Worm (Caenorhabditis elegans): ENCODE results near the gene Y54G9A.7.
A peak's percentile ranks its signal among the peaks of the same experiment; 100 is the strongest.

Gene Y54G9A.7

ce11 chrII:13750128-13750527 is 24.5 kb upstream of the Y54G9A.7 start:
- no peak for TF ChIP-seq ceh-36 (tag; optimal IDR thresholded peaks at IDR 0.05)
- TF ChIP-seq hmbx-1 (tag; optimal IDR thresholded peaks at IDR 0.05): no peak
- no peak for TF ChIP-seq hmg-4 (GFP tag; optimal IDR thresholded peaks at IDR 0.05)
- no peak for TF ChIP-seq B0310.2 (tag; optimal IDR thresholded peaks at IDR 0.05)

DNA sequence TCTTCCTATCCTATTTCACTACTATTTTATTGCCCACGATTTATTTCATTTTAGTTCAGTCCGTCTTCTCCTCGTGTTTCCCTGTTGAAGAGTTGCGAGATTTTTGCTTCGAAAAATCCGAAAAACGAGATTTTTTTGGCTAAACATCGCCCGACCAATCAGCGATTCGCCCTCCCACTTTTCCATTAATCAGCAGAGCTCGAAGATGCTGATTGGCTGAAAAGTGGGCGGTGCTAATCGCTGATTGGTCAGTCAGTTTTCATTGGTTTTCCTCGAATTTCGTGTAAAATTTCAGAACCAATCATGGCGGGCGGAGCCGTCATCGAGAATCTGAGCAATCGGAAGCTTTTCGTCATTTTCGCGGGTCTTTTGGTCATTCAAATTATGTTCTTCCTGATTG is 15.8 kb upstream of the Y54G9A.7 start, which contains the start of gene mig-14:
mig-14 (plus strand) TSS at position 290 of the 400 bp plus-strand sequence.
- TF ChIP-seq tbx-11 (GFP tag; IDR thresholded peaks at IDR 0.05) (no peak), flt-1 (GFP tag; IDR thresholded peaks at IDR 0.05) (no peak), F13C5.2 (tag; optimal IDR thresholded peaks at IDR 0.05) (no peak), pes-1 (GFP tag; IDR thresholded peaks at IDR 0.05) (no peak), hnd-1 (tag; optimal IDR thresholded peaks at IDR 0.05) (no peak), ama-1 (optimal IDR thresholded peaks at IDR 0.05) (no peak), sea-1 (GFP tag; conservative IDR thresholded peaks at IDR 0.05) (no peak), hmbx-1 (tag; optimal IDR thresholded peaks at IDR 0.05) (no peak), ceh-13 (GFP tag; optimal IDR thresholded peaks at IDR 0.05) (no peak), aly-1 (tag; optimal IDR thresholded peaks at IDR 0.05) (no peak), ets-7 (tag; optimal IDR thresholded peaks at IDR 0.05) (no peak), scrt-1 (GFP tag; IDR thresholded peaks at IDR 0.05) (no peak), tbx-37 (GFP tag; conservative IDR thresholded peaks at IDR 0.05) (no peak), hmg-4 (GFP tag; optimal IDR thresholded peaks at IDR 0.05) (no peak), tra-4 (tag; optimal IDR thresholded peaks at IDR 0.05) (no peak), B0310.2 (tag; optimal IDR thresholded peaks at IDR 0.05) (no peak), ceh-36 (tag; optimal IDR thresholded peaks at IDR 0.05) (no peak)

ce11 chrII:13739423-13739822 is 13.8 kb upstream of the Y54G9A.7 start:
- TF ChIP-seq F13C5.2 (tag; optimal IDR thresholded peaks at IDR 0.05): no peak
- TF ChIP-seq ceh-36 (tag; optimal IDR thresholded peaks at IDR 0.05): peak; percentile 22
- no peak for TF ChIP-seq flt-1 (GFP tag; IDR thresholded peaks at IDR 0.05)

DNA sequence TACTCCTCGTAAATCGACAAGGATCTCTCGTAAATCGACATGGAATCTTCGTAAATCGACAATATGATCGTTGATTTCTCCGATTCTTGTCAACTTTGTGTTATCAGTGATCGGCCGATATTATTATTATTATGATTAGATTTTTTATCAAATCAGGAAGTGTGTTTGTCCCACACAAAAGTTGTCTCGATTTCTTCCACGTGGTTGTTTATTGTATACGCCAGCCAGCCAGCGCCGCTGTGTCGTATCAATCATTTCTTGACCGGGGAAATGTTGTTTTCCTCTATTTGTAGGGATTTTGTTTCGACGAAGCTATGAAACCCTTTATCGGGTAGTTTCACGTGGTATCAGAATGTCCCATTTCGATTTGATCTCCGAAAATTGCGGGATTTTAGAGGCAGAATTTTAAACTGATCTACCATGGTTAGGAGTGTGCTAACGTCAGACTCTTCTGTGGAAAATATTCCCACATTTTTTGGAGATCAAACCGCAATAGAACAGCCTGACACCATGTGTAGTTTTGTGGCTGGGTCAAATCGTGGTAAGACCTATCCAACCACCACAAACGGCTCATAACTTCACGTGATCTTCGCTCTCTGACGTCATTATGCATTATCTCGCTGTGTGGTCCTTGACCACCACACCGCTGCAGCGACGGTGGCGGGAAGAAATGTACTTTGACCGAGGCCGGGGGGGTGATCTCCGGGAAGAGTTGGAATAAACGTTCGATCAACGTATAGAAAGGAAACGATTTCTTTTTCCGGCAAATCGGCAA is 12.3 kb upstream of the Y54G9A.7 start:
- no peak for TF ChIP-seq ama-1 (optimal IDR thresholded peaks at IDR 0.05)
- no peak for TF ChIP-seq flt-1 (GFP tag; IDR thresholded peaks at IDR 0.05)
- 0 out of 2 replicates have a peak, but pooled peaks have one; percentile 32 for TF ChIP-seq sea-1 (GFP tag; conservative IDR thresholded peaks at IDR 0.05)
- no peak for TF ChIP-seq hnd-1 (tag; optimal IDR thresholded peaks at IDR 0.05)

- TF ChIP-seq B0310.2 (tag; optimal IDR thresholded peaks at IDR 0.05): no peak
- TF ChIP-seq sea-1 (GFP tag; conservative IDR thresholded peaks at IDR 0.05): no peak
- peak; percentile 4 for TF ChIP-seq hmg-4 (GFP tag; optimal IDR thresholded peaks at IDR 0.05)
- no peak for TF ChIP-seq scrt-1 (GFP tag; IDR thresholded peaks at IDR 0.05)
- no peak for TF ChIP-seq tra-4 (tag; optimal IDR thresholded peaks at IDR 0.05)
Measured at ce11 chrII:13736906-13737305, 11.3 kb upstream of the Y54G9A.7 start.

DNA sequence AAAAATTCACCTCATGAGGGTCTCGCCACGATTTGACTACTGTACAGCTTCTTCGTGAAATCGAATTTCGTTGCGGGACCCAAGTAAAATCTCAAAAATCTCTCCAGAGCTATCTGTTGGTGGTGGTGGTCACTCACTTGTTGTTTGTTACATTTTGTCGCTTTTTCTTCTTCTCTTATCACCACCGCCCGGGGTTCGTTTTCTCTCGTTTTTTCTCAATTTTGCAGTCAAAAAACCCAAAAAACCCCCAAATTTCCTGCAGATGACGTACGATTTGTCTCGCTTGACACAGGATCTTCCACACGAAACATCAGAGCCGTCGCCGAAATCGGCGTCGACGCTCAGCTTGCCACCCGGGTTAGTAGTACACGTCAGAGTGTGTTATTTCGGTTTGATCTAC is 10.5 kb upstream of the Y54G9A.7 start, which contains the start of gene R06B9.5:
R06B9.5 (plus strand) TSS at position 232 of the 400 bp plus-strand sequence.
- no peak for TF ChIP-seq tbx-11 (GFP tag; IDR thresholded peaks at IDR 0.05)
- no peak for TF ChIP-seq ceh-13 (GFP tag; optimal IDR thresholded peaks at IDR 0.05)
- TF ChIP-seq flt-1 (GFP tag; IDR thresholded peaks at IDR 0.05): no peak
- no peak for TF ChIP-seq hmg-4 (GFP tag; optimal IDR thresholded peaks at IDR 0.05)
- no peak for TF ChIP-seq ets-7 (tag; optimal IDR thresholded peaks at IDR 0.05)
- TF ChIP-seq hmbx-1 (tag; optimal IDR thresholded peaks at IDR 0.05): no peak
- no peak for TF ChIP-seq ama-1 (optimal IDR thresholded peaks at IDR 0.05)
- no peak for TF ChIP-seq ceh-36 (tag; optimal IDR thresholded peaks at IDR 0.05)
- no peak for TF ChIP-seq sea-1 (GFP tag; conservative IDR thresholded peaks at IDR 0.05)
- no peak for TF ChIP-seq tbx-37 (GFP tag; conservative IDR thresholded peaks at IDR 0.05)
- no peak for TF ChIP-seq tra-4 (tag; optimal IDR thresholded peaks at IDR 0.05)
- no peak for TF ChIP-seq scrt-1 (GFP tag; IDR thresholded peaks at IDR 0.05)

DNA sequence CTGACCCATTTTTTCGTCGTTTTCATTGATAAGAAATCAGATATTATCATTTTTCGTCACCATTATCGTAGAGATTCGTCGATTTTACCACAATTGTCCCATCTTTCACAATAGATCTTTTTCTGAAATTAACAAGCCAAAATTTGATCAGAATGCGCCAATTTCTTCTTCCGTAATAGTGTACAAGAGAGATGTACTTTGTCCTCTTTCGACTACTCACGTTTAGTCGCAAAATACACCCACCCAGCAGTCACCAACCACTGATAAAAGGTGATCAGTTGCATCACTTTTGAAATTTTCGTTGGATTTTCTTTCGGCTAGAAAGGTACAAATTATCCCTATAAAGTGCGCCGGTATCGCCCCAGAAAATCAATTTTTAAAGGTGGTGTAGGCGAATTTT is 7.0 kb upstream of the Y54G9A.7 start:
- TF ChIP-seq sea-1 (GFP tag; conservative IDR thresholded peaks at IDR 0.05) (no peak), B0310.2 (tag; optimal IDR thresholded peaks at IDR 0.05) (no peak), ceh-36 (tag; optimal IDR thresholded peaks at IDR 0.05) (no peak), ceh-13 (GFP tag; optimal IDR thresholded peaks at IDR 0.05) (no peak), hmg-4 (GFP tag; optimal IDR thresholded peaks at IDR 0.05) (no peak), tbx-11 (GFP tag; IDR thresholded peaks at IDR 0.05) (no peak), scrt-1 (GFP tag; IDR thresholded peaks at IDR 0.05) (no peak), aly-1 (tag; optimal IDR thresholded peaks at IDR 0.05) (no peak), tbx-37 (GFP tag; conservative IDR thresholded peaks at IDR 0.05) (no peak), hnd-1 (tag; optimal IDR thresholded peaks at IDR 0.05) (no peak), flt-1 (GFP tag; IDR thresholded peaks at IDR 0.05) (no peak), ets-7 (tag; optimal IDR thresholded peaks at IDR 0.05) (no peak), ama-1 (optimal IDR thresholded peaks at IDR 0.05) (no peak), hmbx-1 (tag; optimal IDR thresholded peaks at IDR 0.05) (no peak), pes-1 (GFP tag; IDR thresholded peaks at IDR 0.05) (no peak), tra-4 (tag; optimal IDR thresholded peaks at IDR 0.05) (no peak), F13C5.2 (tag; optimal IDR thresholded peaks at IDR 0.05) (no peak)

- no peak for TF ChIP-seq aly-1 (tag; optimal IDR thresholded peaks at IDR 0.05)
- TF ChIP-seq ceh-13 (GFP tag; optimal IDR thresholded peaks at IDR 0.05): no peak
- TF ChIP-seq scrt-1 (GFP tag; IDR thresholded peaks at IDR 0.05): no peak
- no peak for TF ChIP-seq pes-1 (GFP tag; IDR thresholded peaks at IDR 0.05)
- no peak for TF ChIP-seq sea-1 (GFP tag; conservative IDR thresholded peaks at IDR 0.05)
- TF ChIP-seq hnd-1 (tag; optimal IDR thresholded peaks at IDR 0.05): no peak
- TF ChIP-seq ets-7 (tag; optimal IDR thresholded peaks at IDR 0.05): no peak
Measured at ce11 chrII:13732146-13732545, 6.5 kb upstream of the Y54G9A.7 start.

All from whole organism, early embryonic.